Fruit fly (Drosophila melanogaster): ENCODE measurements around the gene Rbcn-3B.

Gene Rbcn-3B

dm6 chrX:1927473-1928306 is 19.0 kb downstream of the Rbcn-3B start, which contains the start of gene CG11596 (continued):
- peak; percentile 16 for TF ChIP-seq esn (GFP tag; optimal IDR thresholded peaks at IDR 0.05)
- TF ChIP-seq CG10631 (GFP tag; optimal IDR thresholded peaks at IDR 0.05), result no peak
- no peak for TF ChIP-seq vri (GFP tag; optimal IDR thresholded peaks at IDR 0.05)
- no peak for TF ChIP-seq CG15336 (GFP tag; IDR thresholded peaks at IDR 0.05)
- no peak for TF ChIP-seq Lpt (GFP tag; optimal IDR thresholded peaks at IDR 0.05)
- peak; percentile 34 for TF ChIP-seq dsx (GFP tag; optimal IDR thresholded peaks at IDR 0.05; ENCODE audit: poor library complexity, severe bottlenecking)
- no peak for TF ChIP-seq CG3032 (tag; optimal IDR thresholded peaks at IDR 0.05)
- TF ChIP-seq Eip93F (GFP tag; optimal IDR thresholded peaks at IDR 0.05), result no peak
- TF ChIP-seq CG7368 (GFP tag; optimal IDR thresholded peaks at IDR 0.05), result no peak
- TF ChIP-seq achi (GFP tag; optimal IDR thresholded peaks at IDR 0.05), result no peak
- no peak for TF ChIP-seq cyc (GFP tag; optimal IDR thresholded peaks at IDR 0.05)
- TF ChIP-seq CG34406 (GFP tag; optimal IDR thresholded peaks at IDR 0.05), result no peak
- no peak for TF ChIP-seq Eip78C (GFP tag)
- no peak for TF ChIP-seq CG8632 (GFP tag; optimal IDR thresholded peaks at IDR 0.05)
- TF ChIP-seq fkh (GFP tag; optimal IDR thresholded peaks at IDR 0.05), result peak; percentile 58
- no peak for TF ChIP-seq Met (GFP tag; optimal IDR thresholded peaks at IDR 0.05)
- TF ChIP-seq Ets21C (GFP tag; optimal IDR thresholded peaks at IDR 0.05), result no peak
- 0 out of 3 replicates have a peak, but pooled peaks have one; percentile 23 for TF ChIP-seq eg (GFP tag; IDR thresholded peaks at IDR 0.05)
- TF ChIP-seq CG31627 (GFP tag; optimal IDR thresholded peaks at IDR 0.05), result no peak
- TF ChIP-seq Blimp-1 (GFP tag; optimal IDR thresholded peaks at IDR 0.05), result no peak
- TF ChIP-seq CG10669 (GFP tag; optimal IDR thresholded peaks at IDR 0.05), result no peak
- TF ChIP-seq CG16779 (tag; optimal IDR thresholded peaks at IDR 0.05), result no peak
- TF ChIP-seq Smox (GFP tag; optimal IDR thresholded peaks at IDR 0.05), result no peak
- no peak for TF ChIP-seq net (GFP tag; optimal IDR thresholded peaks at IDR 0.05)
- TF ChIP-seq CG1621 (tag; optimal IDR thresholded peaks at IDR 0.05), result peak; percentile 89
- TF ChIP-seq fd85E (GFP tag; optimal IDR thresholded peaks at IDR 0.05), result no peak
- TF ChIP-seq Ets96B (tag; optimal IDR thresholded peaks at IDR 0.05), result no peak
- no peak for TF ChIP-seq Sox102F (GFP tag; optimal IDR thresholded peaks at IDR 0.05)
- TF ChIP-seq Hr4 (GFP tag; optimal IDR thresholded peaks at IDR 0.05), result no peak
- no peak for TF ChIP-seq CG6854 (GFP tag; optimal IDR thresholded peaks at IDR 0.05)
- no peak for TF ChIP-seq topi (GFP tag; optimal IDR thresholded peaks at IDR 0.05)
- TF ChIP-seq CG8319 (GFP tag; optimal IDR thresholded peaks at IDR 0.05), result no peak
- TF ChIP-seq CG6792 (GFP tag; optimal IDR thresholded peaks at IDR 0.05), result no peak

dm6 chrX:1940020-1940419 is 31.3 kb downstream of the Rbcn-3B start, which contains the start of the genes CG3857 and CG3587:
Gene CG3857 (minus strand): TSS chrX:1940040.
Gene CG3587 (plus strand): TSS chrX:1940307.
- TF ChIP-seq Smox (GFP tag; optimal IDR thresholded peaks at IDR 0.05), result peak; percentile 73
- peak; percentile 60 for TF ChIP-seq dac (GFP tag; optimal IDR thresholded peaks at IDR 0.05)
- TF ChIP-seq dsx (GFP tag; optimal IDR thresholded peaks at IDR 0.05; ENCODE audit: poor library complexity, severe bottlenecking), result peak; percentile 91
- TF ChIP-seq CG10669 (GFP tag; optimal IDR thresholded peaks at IDR 0.05), result peak; percentile 60
- TF ChIP-seq CG11294 (GFP tag; IDR thresholded peaks at IDR 0.05), result peak; percentile 30; the same call in 1 of the 2 replicates
- peak; percentile 48 for TF ChIP-seq CG8119 (GFP tag; IDR thresholded peaks at IDR 0.05)
- peak; percentile 77 for TF ChIP-seq Hr4 (GFP tag; optimal IDR thresholded peaks at IDR 0.05)
- TF ChIP-seq Sox14 (GFP tag; optimal IDR thresholded peaks at IDR 0.05), result peak; percentile 77
- TF ChIP-seq CG34406 (GFP tag; optimal IDR thresholded peaks at IDR 0.05), result peak; percentile 59
- peak; percentile 82 for TF ChIP-seq OdsH (GFP tag; optimal IDR thresholded peaks at IDR 0.05)
- TF ChIP-seq vri (GFP tag; optimal IDR thresholded peaks at IDR 0.05), result peak; percentile 56
- TF ChIP-seq CG3032 (tag; optimal IDR thresholded peaks at IDR 0.05), result peak; percentile 71
- TF ChIP-seq svp (GFP tag), result peak; percentile 85
- peak; percentile 83 for TF ChIP-seq Ets21C (GFP tag; optimal IDR thresholded peaks at IDR 0.05)
- peak; percentile 45; the same call in 1 of the 2 replicates for TF ChIP-seq Gug (GFP tag; IDR thresholded peaks at IDR 0.05)
- TF ChIP-seq CG7368 (GFP tag; optimal IDR thresholded peaks at IDR 0.05), result peak; percentile 68
- TF ChIP-seq Met (GFP tag; optimal IDR thresholded peaks at IDR 0.05), result peak; percentile 80
- TF ChIP-seq Blimp-1 (GFP tag; optimal IDR thresholded peaks at IDR 0.05), result peak; percentile 38
- TF ChIP-seq CG6163 (GFP tag; IDR thresholded peaks at IDR 0.05), result peak; percentile 35; the same call in 1 of the 3 replicates
- peak; percentile 85 for TF ChIP-seq CG31627 (GFP tag; optimal IDR thresholded peaks at IDR 0.05)
- peak; percentile 55 for TF ChIP-seq CG11902 (GFP tag; optimal IDR thresholded peaks at IDR 0.05)
- peak; percentile 14 for TF ChIP-seq Hr38 (GFP tag; optimal IDR thresholded peaks at IDR 0.05)
- peak; percentile 89 for TF ChIP-seq Eip78C (GFP tag)
- peak; percentile 79 for TF ChIP-seq pdm3 (GFP tag; optimal IDR thresholded peaks at IDR 0.05)
- no peak for TF ChIP-seq Eip93F (GFP tag; optimal IDR thresholded peaks at IDR 0.05)
- peak; percentile 57 for TF ChIP-seq fd59A (GFP tag; optimal IDR thresholded peaks at IDR 0.05)
- TF ChIP-seq CG8319 (GFP tag; optimal IDR thresholded peaks at IDR 0.05), result peak; percentile 66
- peak; percentile 88 for TF ChIP-seq Hr39 (GFP tag; optimal IDR thresholded peaks at IDR 0.05)
- TF ChIP-seq CG6276 (GFP tag; optimal IDR thresholded peaks at IDR 0.05), result no peak
- TF ChIP-seq CG32006 (GFP tag; optimal IDR thresholded peaks at IDR 0.05), result peak; percentile 79
